Fruit fly (Drosophila melanogaster) whole organism, embryonic: ENCODE measurements around the gene Boh1.

Experiments
- Atf6 ChIP-seq: fragments of 200-800 bp; sonication (Bioruptor generic); IDR thresholded peaks from 2 replicates; pipeline ENCODE4 v1.3.6; 2022; ENCODE audit warnings: missing biosample characterization, missing genetic modification characterization
- CG11093 ChIP-seq: fragments of 200-800 bp; sonication (Bioruptor generic); IDR thresholded peaks from 3 replicates; pipeline ENCODE4 v1.3.6; 2022; ENCODE audit warnings: missing biosample characterization, missing genetic modification characterization
- CG12299 ChIP-seq: fragments of 200-800 bp; sonication (Bioruptor generic); optimal IDR thresholded peaks from 2 replicates; lab custom pipeline; 2018; ENCODE audit warnings: missing biosample characterization, mild to moderate bottlenecking, missing genetic modification characterization
- CG12391 ChIP-seq: fragments of 200-800 bp; sonication (Bioruptor generic); optimal IDR thresholded peaks from 3 replicates; lab custom pipeline; 2018; ENCODE audit warnings: missing biosample characterization, mild to moderate bottlenecking, missing genetic modification characterization, moderate library complexity
- CG3838 ChIP-seq: fragments of 200-800 bp; sonication (Bioruptor generic); optimal IDR thresholded peaks from 3 replicates; lab custom pipeline; 2016; ENCODE audit warnings: missing biosample characterization, missing genetic modification characterization
- CG3995 ChIP-seq: fragments of 200-800 bp; sonication (Bioruptor generic); optimal IDR thresholded peaks from 3 replicates; lab custom pipeline; 2016; ENCODE audit warnings: missing biosample characterization, missing genetic modification characterization
- CG4730 ChIP-seq: fragments of 200-800 bp; sonication (Bioruptor generic); IDR thresholded peaks from 2 replicates; pipeline ENCODE4 v1.3.6; 2022; ENCODE audit warnings: missing biosample characterization, missing genetic modification characterization
- CG7372 ChIP-seq: fragments of 200-800 bp; sonication (Bioruptor generic); IDR thresholded peaks from 2 replicates; pipeline ENCODE4 v1.3.6; 2022; ENCODE audit warnings: missing biosample characterization, missing genetic modification characterization
- TFAM ChIP-seq: fragments of 200-800 bp; sonication (Bioruptor generic); optimal IDR thresholded peaks from 2 replicates; lab custom pipeline; 2017; ENCODE audit warnings: missing biosample characterization, missing genetic modification characterization, inconsistent platforms
- ara ChIP-seq: fragments of 200-800 bp; sonication (Bioruptor generic); IDR thresholded peaks from 2 replicates; pipeline ENCODE4 v1.3.6; 2022; ENCODE audit warnings: missing biosample characterization, missing genetic modification characterization
- mirr ChIP-seq: fragments of 200-800 bp; sonication (Bioruptor generic); optimal IDR thresholded peaks from 3 replicates; lab custom pipeline; 2018; ENCODE audit warnings: missing biosample characterization, mild to moderate bottlenecking, missing genetic modification characterization
- trh ChIP-seq: fragments of 200-800 bp; sonication (Bioruptor generic); optimal IDR thresholded peaks from 2 replicates; lab custom pipeline; 2016; ENCODE audit warnings: missing biosample characterization, missing genetic modification characterization

DNA sequence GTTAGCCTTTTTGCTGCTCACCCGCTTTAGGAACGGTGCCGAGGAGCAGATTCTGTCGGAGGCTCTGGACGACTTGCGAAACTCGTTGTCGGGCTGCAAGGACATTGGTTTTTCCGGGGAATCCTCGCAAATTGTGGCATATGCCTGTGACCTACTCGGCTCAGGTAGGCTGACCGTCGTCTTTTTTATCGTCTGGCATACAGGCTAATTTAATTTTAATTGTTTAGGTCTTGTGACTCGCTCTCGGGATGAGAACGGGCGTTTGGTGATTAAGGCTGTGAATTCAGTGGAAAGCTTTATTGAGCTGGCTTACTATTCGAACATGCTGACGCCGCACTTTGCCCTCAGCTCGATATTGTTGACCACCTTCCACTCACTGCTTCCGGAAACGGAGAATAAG is 12.2 kb upstream of the Boh1 start:
- no peak for TF ChIP-seq TFAM (GFP tag; lab: Kevin White, UChicago)
- TF ChIP-seq CG12299 (tag; lab: Kevin White, UChicago) = no peak
- no peak for TF ChIP-seq mirr (GFP tag; lab: Kevin White, UChicago)
- no peak for TF ChIP-seq CG3838 (GFP tag; lab: Kevin White, UChicago)
- TF ChIP-seq ara (GFP tag; lab: Robert Waterston, UW) = no peak
- no peak for TF ChIP-seq CG7372
- no peak for TF ChIP-seq CG11093 (GFP tag; lab: Robert Waterston, UW)
- no peak for TF ChIP-seq trh (GFP tag; lab: Kevin White, UChicago)
- TF ChIP-seq CG12391 (tag; lab: Kevin White, UChicago) = no peak
- TF ChIP-seq CG3995 = no peak
- no peak for TF ChIP-seq CG4730 (GFP tag; lab: Robert Waterston, UW)
- no peak for TF ChIP-seq Atf6 (GFP tag; lab: Robert Waterston, UW)
